Worm (Caenorhabditis elegans) whole organism, L4 larva: ENCODE results near the gene str-134.

ENCODE experiments used
- F10B5.3 ChIP-seq: sonication (generic microtip); optimal IDR thresholded peaks from 2 replicates; lab custom pipeline; 2016; ENCODE audit warnings: mild to moderate bottlenecking, missing genetic modification characterization, missing compliant biosample characterization
- F26F4.8 ChIP-seq: fragments of 200-800 bp; sonication (Bioruptor generic); conservative IDR thresholded peaks from 2 replicates; pipeline ENCODE4 v1.3.6; 2022; ENCODE audit warnings: missing genetic modification characterization, missing compliant biosample characterization
- F37D6.2 ChIP-seq: sonication (generic microtip); optimal IDR thresholded peaks from 2 replicates; lab custom pipeline; 2016; ENCODE audit warnings: mild to moderate bottlenecking, missing genetic modification characterization, missing compliant biosample characterization
- F44E2.7 ChIP-seq: fragments of 200-800 bp; sonication (Bioruptor generic); IDR thresholded peaks from 2 replicates; pipeline ENCODE4 v2.1.2; 2022; ENCODE audit warnings: missing genetic modification characterization, missing compliant biosample characterization
- Y48G9A.11 ChIP-seq: fragments of 200-800 bp; sonication (Bioruptor generic); IDR thresholded peaks from 2 replicates; pipeline ENCODE4 v1.3.6; 2022; ENCODE audit warnings: missing genetic modification reagents, missing genetic modification characterization, missing compliant biosample characterization
- Y5F2A.4 ChIP-seq: fragments of 200-800 bp; sonication (Bioruptor generic); optimal IDR thresholded peaks from 2 replicates; lab custom pipeline; 2018; ENCODE audit warnings: mild to moderate bottlenecking, missing genetic modification characterization, missing compliant biosample characterization
- Y75B8A.6 ChIP-seq: fragments of 200-800 bp; sonication (Bioruptor generic); IDR thresholded peaks from 2 replicates; pipeline ENCODE4 v1.3.6; 2022; ENCODE audit warnings: missing genetic modification reagents, missing genetic modification characterization, missing compliant biosample characterization
- ama-1 ChIP-seq: fragments of 150-350 bp; optimal IDR thresholded peaks from 2 replicates; lab custom pipeline; 2014; ENCODE audit warnings: inconsistent platforms, mixed read lengths
- ceh-20 ChIP-seq: fragments of 200-800 bp; sonication (Bioruptor generic); IDR thresholded peaks from 2 replicates; pipeline ENCODE4 v1.3.6; 2022; ENCODE audit warnings: missing genetic modification reagents, missing genetic modification characterization, missing compliant biosample characterization
- ceh-32 ChIP-seq: sonication (generic microtip); optimal IDR thresholded peaks from 2 replicates; lab custom pipeline; 2016; ENCODE audit warnings: mild to moderate bottlenecking, missing genetic modification characterization, missing compliant biosample characterization; ENCODE audit not compliant: poor library complexity
- ceh-44 ChIP-seq: fragments of 200-800 bp; sonication (Bioruptor generic); IDR thresholded peaks from 2 replicates; pipeline ENCODE4 v1.3.6; 2022; ENCODE audit warnings: missing genetic modification reagents, missing genetic modification characterization, missing compliant biosample characterization
- ces-1 ChIP-seq: fragments of 150-350 bp; sonication (generic microtip); optimal IDR thresholded peaks from 4 replicates; lab custom pipeline; 2014; ENCODE audit warnings: missing biosample characterization, missing genetic modification reagents, missing genetic modification characterization
- cey-2 ChIP-seq: sonication (generic microtip); optimal IDR thresholded peaks from 3 replicates; lab custom pipeline; 2017; ENCODE audit warnings: missing genetic modification characterization, mild to moderate bottlenecking, missing compliant biosample characterization, antibody characterized with exemption, borderline replicate concordance; ENCODE audit not compliant: insufficient read depth
- daf-19 ChIP-seq: fragments of 200-800 bp; sonication (Bioruptor generic); conservative IDR thresholded peaks from 2 replicates; pipeline ENCODE4 v1.3.6; 2022; ENCODE audit warnings: missing genetic modification characterization, missing compliant biosample characterization
- daf-8 ChIP-seq: fragments of 200-800 bp; sonication (Bioruptor generic); IDR thresholded peaks from 2 replicates; pipeline ENCODE4 v1.3.6; 2022; ENCODE audit warnings: missing genetic modification characterization, missing compliant biosample characterization
- dmd-8 ChIP-seq: fragments of 200-800 bp; sonication (Bioruptor generic); IDR thresholded peaks from 2 replicates; pipeline ENCODE4 v1.3.6; 2022; ENCODE audit warnings: missing genetic modification characterization, missing compliant biosample characterization
- duxl-1 ChIP-seq: sonication (generic microtip); optimal IDR thresholded peaks from 2 replicates; lab custom pipeline; 2016; ENCODE audit warnings: mild to moderate bottlenecking, missing genetic modification characterization, moderate library complexity, missing compliant biosample characterization; ENCODE audit not compliant: poor library complexity
- gei-8 ChIP-seq: fragments of 200-800 bp; sonication (Bioruptor generic); optimal IDR thresholded peaks from 2 replicates; lab custom pipeline; 2018; ENCODE audit warnings: mild to moderate bottlenecking, missing genetic modification characterization, missing compliant biosample characterization
- hlh-30 ChIP-seq: sonication (generic microtip); optimal IDR thresholded peaks from 2 replicates; lab custom pipeline; 2017; ENCODE audit warnings: antibody characterized with exemption, mild to moderate bottlenecking, missing genetic modification characterization, missing compliant biosample characterization; ENCODE audit not compliant: insufficient read depth
- hmg-1.1 ChIP-seq: fragments of 200-800 bp; sonication (Bioruptor generic); IDR thresholded peaks from 2 replicates; pipeline ENCODE4 v1.3.6; 2022; ENCODE audit warnings: missing genetic modification reagents, missing genetic modification characterization, missing compliant biosample characterization
- lim-7 ChIP-seq: fragments of 200-800 bp; sonication (Bioruptor generic); IDR thresholded peaks from 2 replicates; pipeline ENCODE4 v1.3.6; 2022; ENCODE audit warnings: missing genetic modification characterization, missing compliant biosample characterization
- lin-1 ChIP-seq: fragments of 200-800 bp; sonication (Bioruptor generic); IDR thresholded peaks from 2 replicates; pipeline ENCODE4 v1.3.6; 2022; ENCODE audit warnings: missing genetic modification reagents, missing genetic modification characterization, missing compliant biosample characterization
- lin-15B ChIP-seq: fragments of 150-350 bp; sonication (generic microtip); optimal IDR thresholded peaks from 3 replicates; lab custom pipeline; 2014; ENCODE audit warnings: missing biosample characterization, missing genetic modification characterization
- lsy-2 ChIP-seq, 2 experiments: fragments of 150-350 bp in 1 of 2; sonication (generic microtip) in 1 of 2; optimal IDR thresholded peaks; 2 replicates each; lab custom pipeline; 2014 to 2017; ENCODE audit warnings: missing biosample characterization in 2 of 2, missing genetic modification characterization in 2 of 2
- mxl-2 ChIP-seq: fragments of 200-800 bp; sonication (Bioruptor generic); conservative IDR thresholded peaks from 2 replicates; pipeline ENCODE4 v1.3.6; 2022; ENCODE audit warnings: missing genetic modification reagents, missing genetic modification characterization, missing compliant biosample characterization
- nhr-10 ChIP-seq: fragments of 150-350 bp; optimal IDR thresholded peaks from 2 replicates; lab custom pipeline; 2014; ENCODE audit warnings: missing biosample characterization, missing genetic modification characterization
- nhr-102 ChIP-seq: sonication (generic microtip); optimal IDR thresholded peaks from 2 replicates; lab custom pipeline; 2016; ENCODE audit warnings: mild to moderate bottlenecking, missing genetic modification characterization, moderate library complexity, missing compliant biosample characterization
- nhr-11 ChIP-seq: fragments of 150-350 bp; optimal IDR thresholded peaks from 2 replicates; lab custom pipeline; 2014; ENCODE audit warnings: missing biosample characterization, missing genetic modification characterization
- nhr-237 ChIP-seq: sonication (generic microtip); optimal IDR thresholded peaks from 2 replicates; lab custom pipeline; 2017; ENCODE audit warnings: missing biosample characterization, missing genetic modification characterization
- nhr-25 ChIP-seq: sonication (generic microtip); optimal IDR thresholded peaks from 2 replicates; lab custom pipeline; 2017; ENCODE audit warnings: missing genetic modification characterization, mild to moderate bottlenecking, missing compliant biosample characterization, antibody characterized with exemption, moderate library complexity, borderline replicate concordance; ENCODE audit not compliant: insufficient read depth
- nhr-41 ChIP-seq: fragments of 200-800 bp; sonication (Bioruptor generic); IDR thresholded peaks from 2 replicates; pipeline ENCODE4 v1.3.6; 2022; ENCODE audit warnings: missing genetic modification reagents, missing genetic modification characterization, missing compliant biosample characterization
- nhr-42 ChIP-seq: fragments of 200-800 bp; sonication (Bioruptor generic); IDR thresholded peaks from 2 replicates; pipeline ENCODE4 v1.3.6; 2022; ENCODE audit warnings: missing genetic modification characterization, missing compliant biosample characterization
- nhr-48 ChIP-seq: sonication (generic microtip); optimal IDR thresholded peaks from 2 replicates; lab custom pipeline; 2016; ENCODE audit warnings: mild to moderate bottlenecking, missing genetic modification characterization, missing compliant biosample characterization
- nhr-6 ChIP-seq: fragments of 150-350 bp; optimal IDR thresholded peaks from 2 replicates; lab custom pipeline; 2014; ENCODE audit warnings: missing biosample characterization, missing genetic modification characterization
- pha-4 ChIP-seq, 2 experiments: fragments of 150-350 bp in 1 of 2; fragments of 200-800 bp in 1 of 2; sonication (Bioruptor generic) in 1 of 2; IDR thresholded peaks in 1 of 2; optimal IDR thresholded peaks in 1 of 2; 2 replicates each; pipeline versions ENCODE4 v1.3.6 to Lab custom; 2014 to 2022; ENCODE audit warnings: missing genetic modification characterization in 2 of 2, missing genetic modification reagents in 2 of 2, missing biosample characterization in 1 of 2, missing compliant biosample characterization in 1 of 2
- pqm-1 ChIP-seq: sonication (generic microtip); optimal IDR thresholded peaks from 2 replicates; lab custom pipeline; 2017; ENCODE audit warnings: missing biosample characterization, missing genetic modification characterization
- rbr-2 ChIP-seq: sonication (generic microtip); optimal IDR thresholded peaks from 2 replicates; lab custom pipeline; 2016; ENCODE audit warnings: missing genotype, missing genetic modification characterization, missing compliant biosample characterization
- saeg-2 ChIP-seq: fragments of 200-800 bp; sonication (Bioruptor generic); IDR thresholded peaks from 2 replicates; pipeline ENCODE4 v1.3.6; 2022; ENCODE audit warnings: missing genetic modification reagents, missing genetic modification characterization, missing compliant biosample characterization
- skn-1 ChIP-seq: fragments of 150-350 bp; optimal IDR thresholded peaks from 2 replicates; lab custom pipeline; 2014; ENCODE audit warnings: missing biosample characterization, missing genetic modification characterization
- snpc-1.2 ChIP-seq: fragments of 200-800 bp; sonication (Bioruptor generic); IDR thresholded peaks from 2 replicates; pipeline ENCODE4 v1.3.6; 2022; ENCODE audit warnings: missing genetic modification reagents, missing genetic modification characterization, missing compliant biosample characterization
- spr-1 ChIP-seq: sonication (generic microtip); optimal IDR thresholded peaks from 2 replicates; lab custom pipeline; 2016; ENCODE audit warnings: mild to moderate bottlenecking, missing genetic modification characterization, missing compliant biosample characterization
- tag-97 ChIP-seq: fragments of 200-800 bp; sonication (Bioruptor generic); IDR thresholded peaks from 2 replicates; pipeline ENCODE4 v1.3.6; 2022; ENCODE audit warnings: missing genetic modification characterization, missing compliant biosample characterization
- unc-130 ChIP-seq: sonication (generic microtip); optimal IDR thresholded peaks from 2 replicates; lab custom pipeline; 2016; ENCODE audit warnings: missing genetic modification reagents, missing genetic modification characterization, missing compliant biosample characterization
- unc-39 ChIP-seq: sonication (generic microtip); optimal IDR thresholded peaks from 2 replicates; lab custom pipeline; 2017; ENCODE audit warnings: missing biosample characterization, missing genetic modification characterization
- unc-62 ChIP-seq, 3 experiments: fragments of 150-350 bp in 1 of 3; sonication (generic microtip); optimal IDR thresholded peaks in 2 of 3; peaks in 1 of 3; 1 replicate in 1 of 3; 2 replicates in 2 of 3; lab custom pipeline; 2014 to 2017; ENCODE audit warnings: missing biosample characterization in 3 of 3, missing genetic modification characterization in 3 of 3, missing genetic modification reagents in 3 of 3, missing genotype in 1 of 3
- vab-7 ChIP-seq: fragments of 200-800 bp; sonication (Bioruptor generic); IDR thresholded peaks from 2 replicates; pipeline ENCODE4 v1.3.6; 2022; ENCODE audit warnings: missing genetic modification reagents, missing genetic modification characterization, missing compliant biosample characterization
- zip-11 ChIP-seq: fragments of 200-800 bp; sonication (Bioruptor generic); IDR thresholded peaks from 2 replicates; pipeline ENCODE4 v1.3.6; 2022; ENCODE audit warnings: missing genetic modification characterization, missing compliant biosample characterization
- ztf-11 ChIP-seq: fragments of 150-350 bp; optimal IDR thresholded peaks from 2 replicates; lab custom pipeline; 2014; ENCODE audit warnings: missing biosample characterization, missing genetic modification characterization
- ztf-7 ChIP-seq: fragments of 150-350 bp; optimal IDR thresholded peaks from 2 replicates; lab custom pipeline; 2014; ENCODE audit warnings: missing biosample characterization, missing genetic modification characterization

str-134 gene

DNA sequence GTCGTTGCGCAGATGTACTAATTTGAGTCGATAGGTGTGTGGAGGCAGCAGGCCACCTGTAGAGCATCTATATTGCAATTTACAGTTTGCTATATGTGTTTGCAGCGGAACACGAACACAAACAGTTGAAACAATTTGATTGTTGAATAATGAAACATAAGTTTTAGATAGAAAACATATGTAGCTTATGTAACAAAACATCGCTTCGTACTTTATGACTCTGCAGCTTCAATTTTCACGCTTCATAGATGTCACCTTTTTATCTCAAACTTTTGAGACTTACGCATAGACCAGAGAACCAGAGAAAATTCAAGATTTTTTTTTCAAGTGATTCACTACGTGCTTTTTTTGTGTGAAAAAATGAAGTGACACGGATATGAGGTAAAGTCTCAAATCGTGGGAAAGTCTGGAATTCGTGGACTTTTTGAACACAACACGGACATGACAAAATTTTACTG, 19.5 kb upstream of the str-134 start, which contains the start of gene fbxb-72 (continued):
- TF ChIP-seq daf-8 (GFP tag; lab: Robert Waterston, UW) (no peak), saeg-2 (GFP tag; lab: Robert Waterston, UW) (peak; percentile 74), pha-4 (GFP tag; IDR thresholded peaks at IDR 0.05; lab: Robert Waterston, UW) (peak; percentile 67; the same call in 1 of the 2 replicates), pha-4 (tag; optimal IDR thresholded peaks at IDR 0.05; lab: Kevin White, UChicago) (no peak), F26F4.8 (no peak), unc-62 (GFP tag; optimal IDR thresholded peaks at IDR 0.05 in 1 of 2; lab: Kevin White, UChicago) (peak in 1 of 2 experiments; percentile 80), unc-62 (tag; optimal IDR thresholded peaks at IDR 0.05; lab: Kevin White, UChicago) (no peak), unc-130 (GFP tag; lab: Kevin White, UChicago) (no peak), zip-11 (GFP tag; lab: Robert Waterston, UW) (no peak), ceh-32 (tag; lab: Kevin White, UChicago) (no peak), mxl-2 (GFP tag; lab: Robert Waterston, UW) (peak; percentile 24; the same call in 1 of the 2 replicates), spr-1 (peak; percentile 92), vab-7 (GFP tag; lab: Robert Waterston, UW) (no peak), hmg-1.1 (GFP tag; lab: Robert Waterston, UW) (no peak; the same call in 1 of the 2 replicates), lsy-2 (tag; optimal IDR thresholded peaks at IDR 0.05; lab: Kevin White, UChicago) (peak; percentile 76 to 84), F10B5.3 (tag; lab: Kevin White, UChicago) (no peak), nhr-41 (0 out of 2 replicates have a peak, but pooled peaks have one; percentile 7), gei-8 (GFP tag; lab: Kevin White, UChicago) (peak; percentile 13), nhr-10 (peak; percentile 96), ztf-11 (tag; lab: Kevin White, UChicago) (no peak), lin-15B (tag; lab: Kevin White, UChicago) (no peak), nhr-48 (tag; lab: Kevin White, UChicago) (peak; percentile 68), lim-7 (0 out of 2 replicates have a peak, but pooled peaks have one; percentile 19), unc-39 (tag; lab: Kevin White, UChicago) (no peak), nhr-11 (tag; lab: Kevin White, UChicago) (peak; percentile 49), nhr-25 (tag; lab: Kevin White, UChicago) (no peak), hlh-30 (tag; lab: Kevin White, UChicago) (peak; percentile 43), ama-1 (lab: Kevin White, UChicago) (peak; percentile 99), snpc-1.2 (GFP tag; lab: Robert Waterston, UW) (peak; percentile 58; the same call in 1 of the 2 replicates), duxl-1 (tag; lab: Kevin White, UChicago) (peak; percentile 75), nhr-42 (peak; percentile 89), pqm-1 (tag; lab: Kevin White, UChicago) (no peak), ztf-7 (tag; lab: Kevin White, UChicago) (peak; percentile 66), Y75B8A.6 (peak; percentile 69; the same call in 1 of the 2 replicates), skn-1 (tag; lab: Kevin White, UChicago) (no peak), nhr-237 (tag; lab: Kevin White, UChicago) (no peak), Y5F2A.4 (GFP tag; lab: Kevin White, UChicago) (peak; percentile 33), nhr-102 (tag; lab: Kevin White, UChicago) (peak; percentile 95), F37D6.2 (no peak), cey-2 (no peak), dmd-8 (GFP tag; lab: Robert Waterston, UW) (no peak), daf-19 (GFP tag; lab: Robert Waterston, UW) (no peak), Y48G9A.11 (GFP tag; lab: Robert Waterston, UW) (0 out of 2 replicates have a peak, but pooled peaks have one; percentile 14), tag-97 (GFP tag; lab: Robert Waterston, UW) (no peak), ceh-20 (GFP tag; lab: Robert Waterston, UW) (peak; percentile 59), rbr-2 (tag; lab: Kevin White, UChicago) (peak; percentile 34), lin-1 (GFP tag; lab: Robert Waterston, UW) (no peak; the same call in 1 of the 2 replicates), nhr-6 (tag; lab: Kevin White, UChicago) (peak; percentile 93), ceh-44 (GFP tag; lab: Robert Waterston, UW) (no peak), F44E2.7 (GFP tag; lab: Robert Waterston, UW) (no peak), ces-1 (no peak)
